Worm (Caenorhabditis elegans) whole organism, late embryonic: ENCODE measurements around the gene atf-2.
A peak's percentile ranks its signal among the peaks of the same experiment; 100 is the strongest.

ENCODE experiments used
- C08G9.2 ChIP-seq: sonication (generic microtip); optimal IDR thresholded peaks from 2 replicates; lab custom pipeline; 2016; ENCODE audit warnings: mild to moderate bottlenecking, missing genetic modification characterization, moderate library complexity, missing compliant biosample characterization
- F13H6.1 ChIP-seq: sonication (generic microtip); optimal IDR thresholded peaks from 2 replicates; lab custom pipeline; 2016; ENCODE audit warnings: missing genetic modification characterization, missing compliant biosample characterization
- K09A11.1 ChIP-seq: sonication (generic microtip); optimal IDR thresholded peaks from 2 replicates; lab custom pipeline; 2017; ENCODE audit warnings: antibody characterized with exemption, mild to moderate bottlenecking, missing genetic modification characterization, missing compliant biosample characterization; ENCODE audit not compliant: insufficient read depth
- T23F11.4 ChIP-seq: fragments of 200-800 bp; sonication (Bioruptor generic); optimal IDR thresholded peaks from 2 replicates; lab custom pipeline; 2018; ENCODE audit warnings: mild to moderate bottlenecking, missing genetic modification characterization, missing compliant biosample characterization
- ama-1 ChIP-seq: fragments of 150-350 bp; optimal IDR thresholded peaks from 2 replicates; lab custom pipeline; 2014
- ceh-14 ChIP-seq: sonication (generic microtip); optimal IDR thresholded peaks from 2 replicates; lab custom pipeline; 2016; ENCODE audit warnings: missing genotype, missing genetic modification characterization, missing compliant biosample characterization
- ceh-2 ChIP-seq: sonication (generic microtip); optimal IDR thresholded peaks from 2 replicates; lab custom pipeline; 2016; ENCODE audit warnings: missing genotype, missing genetic modification characterization, missing compliant biosample characterization
- ceh-24 ChIP-seq: sonication (generic microtip); optimal IDR thresholded peaks from 2 replicates; lab custom pipeline; 2016; ENCODE audit warnings: mild to moderate bottlenecking, missing genetic modification characterization, missing compliant biosample characterization
- ceh-30 ChIP-seq: fragments of 150-350 bp; optimal IDR thresholded peaks from 2 replicates; lab custom pipeline; 2014; ENCODE audit warnings: missing biosample characterization, missing genetic modification characterization
- ceh-31 ChIP-seq: sonication (generic microtip); optimal IDR thresholded peaks from 2 replicates; lab custom pipeline; 2016; ENCODE audit warnings: missing genetic modification characterization, missing compliant biosample characterization
- ceh-34 ChIP-seq: sonication (generic microtip); optimal IDR thresholded peaks from 2 replicates; lab custom pipeline; 2016; ENCODE audit warnings: mild to moderate bottlenecking, missing genetic modification characterization, missing compliant biosample characterization
- che-1 ChIP-seq: sonication (generic microtip); optimal IDR thresholded peaks from 2 replicates; lab custom pipeline; 2016; ENCODE audit warnings: mild to moderate bottlenecking, missing genetic modification characterization, missing compliant biosample characterization
- dmd-4 ChIP-seq: sonication (generic microtip); optimal IDR thresholded peaks from 2 replicates; lab custom pipeline; 2016; ENCODE audit warnings: borderline replicate concordance, missing genetic modification characterization, missing compliant biosample characterization
- dve-1 ChIP-seq: sonication (generic microtip); optimal IDR thresholded peaks from 2 replicates; lab custom pipeline; 2017; ENCODE audit warnings: antibody characterized with exemption, mild to moderate bottlenecking, missing genetic modification characterization, missing compliant biosample characterization
- elt-4 ChIP-seq: sonication (generic microtip); optimal IDR thresholded peaks from 2 replicates; lab custom pipeline; 2016; ENCODE audit warnings: missing genetic modification characterization, missing compliant biosample characterization
- ets-4 ChIP-seq: sonication (generic microtip); optimal IDR thresholded peaks from 2 replicates; lab custom pipeline; 2016; ENCODE audit warnings: missing genetic modification characterization, missing compliant biosample characterization
- eyg-1 ChIP-seq: sonication (generic microtip); optimal IDR thresholded peaks from 2 replicates; lab custom pipeline; 2016; ENCODE audit warnings: missing genotype, missing genetic modification characterization, missing compliant biosample characterization
- fkh-6 ChIP-seq: sonication (generic microtip); optimal IDR thresholded peaks from 2 replicates; lab custom pipeline; 2016; ENCODE audit warnings: missing genetic modification characterization, missing compliant biosample characterization
- hlh-13 ChIP-seq: fragments of 200-800 bp; sonication (Bioruptor generic); optimal IDR thresholded peaks from 2 replicates; lab custom pipeline; 2018; ENCODE audit warnings: mild to moderate bottlenecking, missing genetic modification characterization, missing compliant biosample characterization
- hlh-15 ChIP-seq: sonication (generic microtip); optimal IDR thresholded peaks from 2 replicates; lab custom pipeline; 2016; ENCODE audit warnings: missing genetic modification characterization, missing compliant biosample characterization
- hlh-30 ChIP-seq: sonication (generic microtip); optimal IDR thresholded peaks from 2 replicates; lab custom pipeline; 2017; ENCODE audit warnings: antibody characterized with exemption, missing genetic modification characterization, missing compliant biosample characterization; ENCODE audit not compliant: insufficient read depth
- hlh-6 ChIP-seq: sonication (generic microtip); optimal IDR thresholded peaks from 2 replicates; lab custom pipeline; 2016; ENCODE audit warnings: missing genotype, missing genetic modification characterization, missing compliant biosample characterization
- mec-3 ChIP-seq: sonication (generic microtip); optimal IDR thresholded peaks from 2 replicates; lab custom pipeline; 2016; ENCODE audit warnings: borderline replicate concordance, missing genetic modification characterization, missing compliant biosample characterization
- nfya-1 ChIP-seq: sonication (generic microtip); optimal IDR thresholded peaks from 2 replicates; lab custom pipeline; 2017; ENCODE audit warnings: missing genetic modification characterization, mild to moderate bottlenecking, missing compliant biosample characterization, antibody characterized with exemption, moderate library complexity
- nhr-11 ChIP-seq: fragments of 150-350 bp; optimal IDR thresholded peaks from 2 replicates; lab custom pipeline; 2014; ENCODE audit warnings: missing biosample characterization, missing genetic modification characterization
- nhr-232 ChIP-seq: sonication (generic microtip); optimal IDR thresholded peaks from 2 replicates; lab custom pipeline; 2016; ENCODE audit warnings: missing genetic modification characterization, missing compliant biosample characterization
- pag-3 ChIP-seq: sonication (generic microtip); optimal IDR thresholded peaks from 2 replicates; lab custom pipeline; 2016; ENCODE audit warnings: missing compliant biosample characterization, missing genetic modification characterization, borderline replicate concordance
- pha-2 ChIP-seq: sonication (generic microtip); optimal IDR thresholded peaks from 2 replicates; lab custom pipeline; 2017; ENCODE audit warnings: mild to moderate bottlenecking, missing genetic modification characterization, missing compliant biosample characterization
- pha-4 ChIP-seq: fragments of 150-350 bp; optimal IDR thresholded peaks from 2 replicates; lab custom pipeline; 2018; ENCODE audit warnings: missing biosample characterization, missing genetic modification reagents, missing genetic modification characterization
- ref-2 ChIP-seq: sonication (generic microtip); optimal IDR thresholded peaks from 2 replicates; lab custom pipeline; 2016; ENCODE audit warnings: missing genetic modification characterization, missing compliant biosample characterization
- sox-2 ChIP-seq: fragments of 200-800 bp; sonication (Bioruptor generic); IDR thresholded peaks from 2 replicates; pipeline ENCODE4 v1.3.6; 2022; ENCODE audit warnings: missing genetic modification reagents, missing genetic modification characterization, missing compliant biosample characterization
- tbx-7 ChIP-seq: sonication (generic microtip); optimal IDR thresholded peaks from 2 replicates; lab custom pipeline; 2016; ENCODE audit warnings: missing genotype, missing genetic modification characterization, missing compliant biosample characterization
- unc-42 ChIP-seq: sonication (generic microtip); optimal IDR thresholded peaks from 2 replicates; lab custom pipeline; 2016; ENCODE audit warnings: missing genotype, missing genetic modification characterization, missing compliant biosample characterization
- unc-55 ChIP-seq: sonication (generic microtip); optimal IDR thresholded peaks from 2 replicates; lab custom pipeline; 2017; ENCODE audit warnings: missing biosample characterization, missing genetic modification reagents, missing genetic modification characterization
- zip-5 ChIP-seq: sonication (generic microtip); optimal IDR thresholded peaks from 2 replicates; lab custom pipeline; 2016; ENCODE audit warnings: missing genetic modification characterization, missing compliant biosample characterization

Gene atf-2

DNA sequence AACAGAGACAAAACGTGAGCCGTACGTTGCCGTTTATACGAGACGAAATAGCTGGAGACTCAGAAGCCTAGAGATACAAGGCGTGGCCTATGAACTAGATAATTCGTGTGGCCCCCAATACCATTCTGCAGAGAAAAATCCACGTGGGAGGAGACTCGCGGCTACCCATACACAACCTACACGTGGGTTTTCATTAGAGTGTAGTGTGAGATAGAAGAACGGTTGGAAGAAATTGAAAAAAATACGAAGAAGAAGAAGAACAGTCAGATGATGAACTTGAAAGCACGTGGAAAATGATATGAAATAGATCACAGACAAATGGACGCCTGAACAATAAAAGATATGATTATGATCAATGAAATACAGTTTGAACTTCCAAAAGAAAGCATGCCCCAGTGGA, 13.3 kb downstream of the atf-2 start:
- TF ChIP-seq ceh-34 (tag; lab: Kevin White, UChicago) (no peak), hlh-30 (tag; lab: Kevin White, UChicago) (no peak), zip-5 (tag; lab: Kevin White, UChicago) (no peak), ceh-2 (tag; lab: Kevin White, UChicago) (no peak), che-1 (tag; lab: Kevin White, UChicago) (no peak), nhr-11 (no peak), unc-42 (tag; lab: Kevin White, UChicago) (no peak), hlh-13 (GFP tag; lab: Kevin White, UChicago) (no peak), sox-2 (GFP tag; lab: Robert Waterston, UW) (no peak), dmd-4 (tag; lab: Kevin White, UChicago) (no peak), pha-2 (tag; lab: Kevin White, UChicago) (no peak)
- TF ChIP-seq, all 69 proteins: peak for 0

DNA sequence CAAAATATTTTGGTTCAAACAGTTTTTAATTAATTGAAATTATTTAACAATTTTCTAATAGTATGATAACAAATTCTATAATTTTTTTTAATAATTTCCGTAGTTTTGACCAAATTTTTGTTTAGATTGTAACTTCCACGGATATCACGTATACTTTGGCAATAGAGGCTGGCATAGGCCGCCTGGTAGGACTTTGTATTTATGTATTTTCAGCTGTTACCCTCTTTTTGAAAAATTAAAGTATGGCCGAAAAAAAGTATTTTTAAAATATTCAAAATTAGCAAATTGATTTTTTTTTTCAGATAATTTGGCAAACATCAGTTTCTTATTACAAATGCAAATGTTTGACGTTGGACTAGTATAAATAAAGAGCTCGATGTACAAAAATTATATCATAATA, 14.7 kb downstream of the atf-2 start, which contains the start of the genes nsph-1.1 and K08F8.15:
Gene nsph-1.1 (plus strand): TSS at position 301 of the 400 bp plus-strand sequence.
Gene K08F8.15 (plus strand): TSS at position 335 of the 400 bp plus-strand sequence.
- TF ChIP-seq ceh-30, result no peak

DNA sequence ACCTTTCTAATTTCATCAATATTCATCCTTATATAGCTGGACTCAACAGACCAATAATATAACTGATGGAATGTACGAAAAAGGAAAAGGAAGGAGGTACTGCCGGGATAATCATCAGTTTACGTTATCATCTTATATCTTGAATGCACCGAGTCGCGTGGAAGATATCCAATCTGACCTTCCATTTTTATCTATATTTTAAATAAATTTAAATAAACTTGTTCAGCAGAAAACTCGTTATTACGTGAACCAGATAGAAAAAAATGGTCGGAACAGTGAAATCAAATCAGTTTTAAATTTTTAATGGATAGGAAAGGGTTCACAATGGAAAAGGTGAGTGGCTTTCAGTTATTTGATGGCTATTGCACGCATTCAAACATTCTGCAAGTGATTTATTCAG, 15.1 kb downstream of the atf-2 start, which contains the start of gene pah-1:
Gene pah-1 (minus strand): TSS at position 101 of the 400 bp plus-strand sequence.
- TF ChIP-seq nhr-232 (tag; lab: Kevin White, UChicago), result no peak
- no peak for TF ChIP-seq eyg-1
- no peak for TF ChIP-seq pha-2 (tag; lab: Kevin White, UChicago)
- no peak for TF ChIP-seq ama-1
- no peak for TF ChIP-seq hlh-13 (GFP tag; lab: Kevin White, UChicago)
- no peak for TF ChIP-seq nfya-1
- no peak for TF ChIP-seq K09A11.1

DNA sequence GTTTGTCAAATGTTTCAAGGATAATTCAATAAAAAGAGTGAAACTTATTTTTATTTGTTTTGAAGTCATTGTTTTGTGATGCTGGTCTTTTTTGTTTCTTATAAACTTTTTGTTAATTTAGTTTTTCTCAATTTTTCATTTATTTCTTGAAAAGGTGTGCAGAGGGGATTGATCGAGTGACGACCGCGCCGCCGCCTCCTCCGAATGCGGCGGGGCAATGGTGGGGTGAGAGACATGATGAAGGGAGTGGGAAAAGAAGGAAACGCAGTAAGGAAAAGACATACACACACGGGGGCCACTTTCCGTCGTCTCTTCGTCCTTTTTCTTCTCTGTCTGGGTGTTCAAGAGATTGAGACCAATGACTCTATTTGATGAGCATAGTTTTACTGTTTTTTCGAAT, 17.6 kb downstream of the atf-2 start:
- no peak for TF ChIP-seq tbx-7
- no peak for TF ChIP-seq dve-1 (tag; lab: Kevin White, UChicago)
- no peak for TF ChIP-seq F13H6.1 (tag; lab: Kevin White, UChicago)
- TF ChIP-seq C08G9.2 (tag; lab: Kevin White, UChicago), result no peak
- TF ChIP-seq unc-55 (GFP tag; lab: Kevin White, UChicago), result peak; percentile 1
- peak; percentile 18 for TF ChIP-seq ref-2 (tag; lab: Kevin White, UChicago)
- TF ChIP-seq hlh-13 (GFP tag; lab: Kevin White, UChicago), result no peak
- no peak for TF ChIP-seq hlh-6 (tag; lab: Kevin White, UChicago)
- no peak for TF ChIP-seq dmd-4 (tag; lab: Kevin White, UChicago)
- TF ChIP-seq pha-4 (tag; lab: Kevin White, UChicago), result no peak
- TF ChIP-seq elt-4, result no peak
- TF ChIP-seq unc-42 (tag; lab: Kevin White, UChicago), result peak; percentile 21
- no peak for TF ChIP-seq pha-2 (tag; lab: Kevin White, UChicago)
- no peak for TF ChIP-seq fkh-6 (tag; lab: Kevin White, UChicago)
- TF ChIP-seq nfya-1, result peak; percentile 53
- TF ChIP-seq hlh-30 (tag; lab: Kevin White, UChicago), result no peak
- TF ChIP-seq ceh-14 (tag; lab: Kevin White, UChicago), result no peak
- no peak for TF ChIP-seq pag-3 (tag; lab: Kevin White, UChicago)
- no peak for TF ChIP-seq ceh-24 (tag; lab: Kevin White, UChicago)
- TF ChIP-seq che-1 (tag; lab: Kevin White, UChicago), result no peak
- no peak for TF ChIP-seq ets-4 (tag; lab: Kevin White, UChicago)
- TF ChIP-seq eyg-1, result no peak
- TF ChIP-seq T23F11.4 (GFP tag; lab: Kevin White, UChicago), result no peak
- TF ChIP-seq mec-3 (tag; lab: Kevin White, UChicago), result no peak
- TF ChIP-seq hlh-15 (tag; lab: Kevin White, UChicago), result no peak
- peak; percentile 19 for TF ChIP-seq ceh-31 (tag; lab: Kevin White, UChicago)
- no peak for TF ChIP-seq ceh-30
